Fruit fly (Drosophila melanogaster) whole organism, embryonic: ENCODE data around the gene Trax.

ENCODE experiments used
- Antp ChIP-seq: fragments of 200-800 bp; sonication (Bioruptor generic); optimal IDR thresholded peaks from 3 replicates; lab custom pipeline; 2016; ENCODE audit warnings: missing biosample characterization, missing genetic modification characterization
- Atf3 ChIP-seq: fragments of 200-800 bp; sonication (Bioruptor generic); optimal IDR thresholded peaks from 3 replicates; lab custom pipeline; 2016; ENCODE audit warnings: missing biosample characterization, missing genetic modification characterization
- CG10147 ChIP-seq: fragments of 200-800 bp; sonication (Bioruptor generic); optimal IDR thresholded peaks from 2 replicates; lab custom pipeline; 2019; ENCODE audit warnings: missing biosample characterization, mild to moderate bottlenecking, missing genetic modification characterization, moderate library complexity
- CG10979 ChIP-seq: fragments of 200-800 bp; sonication (Bioruptor generic); optimal IDR thresholded peaks from 2 replicates; lab custom pipeline; 2018; ENCODE audit warnings: missing biosample characterization, mild to moderate bottlenecking, missing genetic modification characterization, moderate library complexity
- CG11456 ChIP-seq: fragments of 200-800 bp; sonication (Bioruptor generic); IDR thresholded peaks from 3 replicates; pipeline ENCODE4 v1.3.6; 2022; ENCODE audit warnings: missing biosample characterization, missing genetic modification characterization
- CG11695 ChIP-seq: fragments of 200-800 bp; sonication (Bioruptor generic); IDR thresholded peaks from 3 replicates; pipeline ENCODE4 v1.3.6; 2022; ENCODE audit warnings: missing biosample characterization, missing genetic modification characterization
- CG1233 ChIP-seq: fragments of 200-800 bp; sonication (Bioruptor generic); optimal IDR thresholded peaks from 4 replicates; lab custom pipeline; 2018; ENCODE audit warnings: missing biosample characterization, mild to moderate bottlenecking, missing genetic modification characterization
- CG12391 ChIP-seq: fragments of 200-800 bp; sonication (Bioruptor generic); optimal IDR thresholded peaks from 3 replicates; lab custom pipeline; 2018; ENCODE audit warnings: missing biosample characterization, mild to moderate bottlenecking, missing genetic modification characterization, moderate library complexity
- CG13123 ChIP-seq: fragments of 200-800 bp; sonication (Bioruptor generic); optimal IDR thresholded peaks from 2 replicates; lab custom pipeline; 2016; ENCODE audit warnings: missing biosample characterization, missing genetic modification characterization
- CG13296 ChIP-seq: fragments of 200-800 bp; sonication (Bioruptor generic); optimal IDR thresholded peaks from 3 replicates; lab custom pipeline; 2018; ENCODE audit warnings: missing biosample characterization, mild to moderate bottlenecking, missing genetic modification characterization
- CG14965 ChIP-seq: fragments of 200-800 bp; sonication (Bioruptor generic); optimal IDR thresholded peaks from 2 replicates; lab custom pipeline; 2016; ENCODE audit warnings: missing biosample characterization, missing genetic modification characterization, borderline replicate concordance
- CG1647 ChIP-seq: fragments of 200-800 bp; sonication (Bioruptor generic); optimal IDR thresholded peaks from 3 replicates; lab custom pipeline; 2016; ENCODE audit warnings: missing biosample characterization, missing genetic modification characterization
- CG2678 ChIP-seq: fragments of 200-800 bp; sonication (Bioruptor generic); optimal IDR thresholded peaks from 3 replicates; lab custom pipeline; 2019; ENCODE audit warnings: missing biosample characterization, mild to moderate bottlenecking, missing genetic modification characterization, moderate library complexity
- CG3838 ChIP-seq: fragments of 200-800 bp; sonication (Bioruptor generic); optimal IDR thresholded peaks from 3 replicates; lab custom pipeline; 2016; ENCODE audit warnings: missing biosample characterization, missing genetic modification characterization
- CG43689 ChIP-seq: fragments of 200-800 bp; sonication (Bioruptor generic); IDR thresholded peaks from 2 replicates; pipeline ENCODE4 v1.3.6; 2022; ENCODE audit warnings: missing biosample characterization, missing genetic modification characterization
- CG4730 ChIP-seq: fragments of 200-800 bp; sonication (Bioruptor generic); IDR thresholded peaks from 2 replicates; pipeline ENCODE4 v1.3.6; 2022; ENCODE audit warnings: missing biosample characterization, missing genetic modification characterization
- CG4854 ChIP-seq: fragments of 200-800 bp; sonication (Bioruptor generic); optimal IDR thresholded peaks from 2 replicates; lab custom pipeline; 2016; ENCODE audit warnings: missing biosample characterization, missing genetic modification characterization, inconsistent platforms
- CG5180 ChIP-seq: fragments of 200-800 bp; sonication (Bioruptor generic); optimal IDR thresholded peaks from 3 replicates; lab custom pipeline; 2017; ENCODE audit warnings: missing biosample characterization, missing genetic modification characterization, mild to moderate bottlenecking, moderate library complexity, missing genetic modification reagents
- CG6683 ChIP-seq: fragments of 200-800 bp; sonication (Bioruptor generic); optimal IDR thresholded peaks from 2 replicates; lab custom pipeline; 2017; ENCODE audit warnings: missing biosample characterization, mild to moderate bottlenecking, missing genetic modification characterization, missing genetic modification reagents
- CG7372 ChIP-seq: fragments of 200-800 bp; sonication (Bioruptor generic); IDR thresholded peaks from 2 replicates; pipeline ENCODE4 v1.3.6; 2022; ENCODE audit warnings: missing biosample characterization, missing genetic modification characterization
- CG8290 ChIP-seq, 3 experiments: fragments of 200-800 bp; sonication (Bioruptor generic); optimal IDR thresholded peaks; 2 replicates each; lab custom pipeline; 2016 to 2019; ENCODE audit warnings: missing biosample characterization in 3 of 3, missing genetic modification characterization in 3 of 3, mild to moderate bottlenecking in 2 of 3, moderate library complexity in 1 of 3
- CG8388 ChIP-seq: fragments of 200-800 bp; sonication (Bioruptor generic); optimal IDR thresholded peaks from 2 replicates; lab custom pipeline; 2019; ENCODE audit warnings: missing biosample characterization, mild to moderate bottlenecking, missing genetic modification characterization, moderate library complexity
- CG8924 ChIP-seq: fragments of 200-800 bp; optimal IDR thresholded peaks from 3 replicates; lab custom pipeline; 2019; ENCODE audit warnings: missing biosample characterization, mild to moderate bottlenecking, missing genetic modification characterization, moderate library complexity
- D19A ChIP-seq: fragments of 200-800 bp; optimal IDR thresholded peaks from 3 replicates; lab custom pipeline; 2019; ENCODE audit warnings: missing biosample characterization, mild to moderate bottlenecking, missing genetic modification characterization, moderate library complexity
- ERR ChIP-seq: fragments of 200-800 bp; sonication (Bioruptor generic); optimal IDR thresholded peaks from 2 replicates; lab custom pipeline; 2016; ENCODE audit warnings: missing biosample characterization, missing genetic modification characterization
- H2.0 ChIP-seq: fragments of 200-800 bp; sonication (Bioruptor generic); IDR thresholded peaks from 2 replicates; pipeline ENCODE4 v1.3.6; 2022; ENCODE audit warnings: missing biosample characterization, missing genetic modification characterization
- Hand ChIP-seq: fragments of 200-800 bp; sonication (Bioruptor generic); optimal IDR thresholded peaks from 2 replicates; lab custom pipeline; 2017; ENCODE audit warnings: mild to moderate bottlenecking, missing biosample characterization, missing genetic modification reagents, missing genetic modification characterization
- Hmr ChIP-seq: fragments of 200-800 bp; sonication (Bioruptor generic); optimal IDR thresholded peaks from 3 replicates; lab custom pipeline; 2017; ENCODE audit warnings: mild to moderate bottlenecking, missing biosample characterization, missing genetic modification reagents, missing genetic modification characterization
- Jarid2 ChIP-seq: fragments of 200-800 bp; sonication (Bioruptor generic); optimal IDR thresholded peaks from 3 replicates; lab custom pipeline; 2017; ENCODE audit warnings: mild to moderate bottlenecking, missing biosample characterization, missing genetic modification reagents, missing genetic modification characterization
- Med ChIP-seq: fragments of 200-800 bp; sonication (Bioruptor generic); peaks from one replicate; lab custom pipeline; 2016; ENCODE audit warnings: missing biosample characterization, missing genetic modification characterization, mild to moderate bottlenecking, inconsistent platforms, moderate library complexity
- Meics ChIP-seq: fragments of 200-800 bp; sonication (Bioruptor generic); optimal IDR thresholded peaks from 2 replicates; lab custom pipeline; 2017; ENCODE audit warnings: missing biosample characterization, mild to moderate bottlenecking, missing genetic modification characterization
- Mes4 ChIP-seq: fragments of 200-800 bp; sonication (Bioruptor generic); optimal IDR thresholded peaks from 2 replicates; lab custom pipeline; 2016; ENCODE audit warnings: missing biosample characterization, missing genetic modification characterization
- Mrtf ChIP-seq: fragments of 200-800 bp; sonication (Bioruptor generic); IDR thresholded peaks from 3 replicates; pipeline ENCODE4 v1.3.6; 2022; ENCODE audit warnings: missing biosample characterization, missing genetic modification characterization
- Neu2 ChIP-seq: fragments of 200-800 bp; sonication (Bioruptor generic); optimal IDR thresholded peaks from 3 replicates; lab custom pipeline; 2016; ENCODE audit warnings: missing biosample characterization, missing genetic modification characterization, borderline replicate concordance
- NfI ChIP-seq: fragments of 200-800 bp; sonication (Bioruptor generic); optimal IDR thresholded peaks from 3 replicates; lab custom pipeline; 2018; ENCODE audit warnings: missing biosample characterization, mild to moderate bottlenecking, missing genetic modification characterization, moderate library complexity
- Ptx1 ChIP-seq: fragments of 200-800 bp; sonication (Bioruptor generic); IDR thresholded peaks from 2 replicates; pipeline ENCODE4 v1.3.6; 2022; ENCODE audit warnings: missing biosample characterization, missing genetic modification characterization
- Taf1 ChIP-seq: fragments of 200-800 bp; sonication (Bioruptor generic); IDR thresholded peaks from 2 replicates; pipeline ENCODE4 v1.3.6; 2022; ENCODE audit warnings: missing biosample characterization, missing genetic modification characterization
- chinmo ChIP-seq: fragments of 200-800 bp; sonication (Bioruptor generic); IDR thresholded peaks from 4 replicates; pipeline ENCODE4 v1.3.6; 2022; ENCODE audit warnings: missing biosample characterization, missing genetic modification characterization; ENCODE audit not compliant: partially characterized antibody
- ftz-f1 ChIP-seq: fragments of 200-800 bp; sonication (Bioruptor generic); optimal IDR thresholded peaks from 2 replicates; lab custom pipeline; 2016; ENCODE audit warnings: missing biosample characterization, missing genetic modification characterization
- gsb ChIP-seq: fragments of 200-800 bp; sonication (Bioruptor generic); IDR thresholded peaks from 2 replicates; pipeline ENCODE4 v1.3.6; 2022; ENCODE audit warnings: missing biosample characterization, missing genetic modification characterization
- gsb-n ChIP-seq: fragments of 200-800 bp; sonication (Bioruptor generic); optimal IDR thresholded peaks from 3 replicates; lab custom pipeline; 2018; ENCODE audit warnings: missing biosample characterization, mild to moderate bottlenecking, missing genetic modification characterization
- hb ChIP-seq: fragments of 200-800 bp; sonication (Bioruptor generic); IDR thresholded peaks from 3 replicates; pipeline ENCODE4 v1.3.6; 2022; ENCODE audit warnings: missing biosample characterization, missing genetic modification characterization; ENCODE audit not compliant: partially characterized antibody
- kni ChIP-seq: fragments of 200-800 bp; sonication (Bioruptor generic); optimal IDR thresholded peaks from 3 replicates; lab custom pipeline; 2017; ENCODE audit warnings: mild to moderate bottlenecking, missing biosample characterization, missing genetic modification reagents, missing genetic modification characterization
- oc ChIP-seq: fragments of 200-800 bp; sonication (Bioruptor generic); optimal IDR thresholded peaks from 2 replicates; lab custom pipeline; 2018; ENCODE audit warnings: missing biosample characterization, mild to moderate bottlenecking, missing genetic modification characterization, moderate library complexity
- repo ChIP-seq: fragments of 200-800 bp; sonication (Bioruptor generic); optimal IDR thresholded peaks from 2 replicates; lab custom pipeline; 2016; ENCODE audit warnings: missing biosample characterization, missing genetic modification characterization
- sim ChIP-seq: fragments of 200-800 bp; sonication (Bioruptor generic); IDR thresholded peaks from 2 replicates; pipeline ENCODE4 v1.3.6; 2022; ENCODE audit warnings: missing biosample characterization, missing genetic modification characterization
- tap ChIP-seq: fragments of 200-800 bp; optimal IDR thresholded peaks from 3 replicates; lab custom pipeline; 2019; ENCODE audit warnings: missing biosample characterization, mild to moderate bottlenecking, missing genetic modification characterization, moderate library complexity
- toy ChIP-seq: fragments of 200-800 bp; sonication (Bioruptor generic); IDR thresholded peaks from 2 replicates; pipeline ENCODE4 v1.3.6; 2022; ENCODE audit warnings: missing biosample characterization, missing genetic modification characterization
- usp ChIP-seq: fragments of >200 bp; optimal IDR thresholded peaks from 2 replicates; lab custom pipeline; 2017; ENCODE audit warnings: missing biosample characterization, missing genetic modification characterization
- zfh2 ChIP-seq: fragments of 200-800 bp; sonication (Bioruptor generic); optimal IDR thresholded peaks from 2 replicates; lab custom pipeline; 2016; ENCODE audit warnings: missing biosample characterization, missing genetic modification characterization

Gene Trax

dm6 chr3R:15408131-15408731 is 46.7 kb downstream of the Trax start, which contains the start of gene Atx2 (continued):
- TF ChIP-seq zfh2 (peak; percentile 74), usp (no peak), gsb (GFP tag; lab: Robert Waterston, UW) (no peak), Mes4 (GFP tag; lab: Kevin White, UChicago) (no peak), CG7372 (GFP tag; lab: Robert Waterston, UW) (no peak), Med (peak; percentile 85), CG8290 (GFP tag; optimal IDR thresholded peaks at IDR 0.05; lab: Kevin White, UChicago) (peak; percentile 30), CG8290 (tag; optimal IDR thresholded peaks at IDR 0.05; lab: Kevin White, UChicago) (peak in 1 of 2 experiments; percentile 79), Mrtf (GFP tag; lab: Robert Waterston, UW) (no peak), Ptx1 (GFP tag; lab: Robert Waterston, UW) (no peak), NfI (GFP tag; lab: Kevin White, UChicago) (peak; percentile 46), oc (tag; lab: Kevin White, UChicago) (no peak), CG13123 (GFP tag; lab: Kevin White, UChicago) (no peak), gsb-n (tag; lab: Kevin White, UChicago) (peak; percentile 30), CG5180 (GFP tag; lab: Kevin White, UChicago) (peak; percentile 2), Atf3 (GFP tag; lab: Kevin White, UChicago) (no peak), CG4854 (GFP tag; lab: Kevin White, UChicago) (peak; percentile 24), Hmr (peak; percentile 59), CG8924 (peak; percentile 18), toy (GFP tag; lab: Robert Waterston, UW) (no peak), CG3838 (GFP tag; lab: Kevin White, UChicago) (no peak), CG10147 (GFP tag; lab: Kevin White, UChicago) (no peak), D19A (tag; lab: Kevin White, UChicago) (no peak), tap (tag; lab: Kevin White, UChicago) (no peak), Neu2 (GFP tag; lab: Kevin White, UChicago) (no peak), CG14965 (GFP tag; lab: Kevin White, UChicago) (no peak), Antp (GFP tag; lab: Kevin White, UChicago) (peak; percentile 45), Hand (GFP tag; lab: Kevin White, UChicago) (no peak), CG10979 (peak; percentile 2), repo (GFP tag; lab: Kevin White, UChicago) (no peak), CG13296 (GFP tag; lab: Kevin White, UChicago) (peak; percentile 59), CG2678 (tag; lab: Kevin White, UChicago) (no peak), CG11695 (GFP tag; lab: Robert Waterston, UW) (no peak), kni (GFP tag; lab: Kevin White, UChicago) (no peak), ftz-f1 (GFP tag; lab: Kevin White, UChicago) (peak; percentile 81), CG1647 (GFP tag; lab: Kevin White, UChicago) (no peak), sim (GFP tag; lab: Robert Waterston, UW) (no peak), H2.0 (peak; percentile 44), Taf1 (no peak), Jarid2 (GFP tag; lab: Kevin White, UChicago) (peak; percentile 5), chinmo (GFP tag; lab: Robert Waterston, UW) (peak; percentile 95), CG12391 (tag; lab: Kevin White, UChicago) (peak; percentile 34), Meics (GFP tag; lab: Kevin White, UChicago) (peak; percentile 15), CG43689 (GFP tag; lab: Robert Waterston, UW) (no peak), CG1233 (peak; percentile 3), CG11456 (GFP tag; lab: Robert Waterston, UW) (peak; percentile 72; the same call in 1 of the 3 replicates), CG8388 (peak; percentile 14), hb (GFP tag; lab: Robert Waterston, UW) (peak; percentile 95), ERR (GFP tag; lab: Kevin White, UChicago) (peak; percentile 40), CG4730 (no peak), CG6683 (GFP tag; lab: Kevin White, UChicago) (no peak)
